Worm (Caenorhabditis elegans) whole organism, young adult: ENCODE data around the gene C02D5.2.

ENCODE experiments used
- C06A6.2 ChIP-seq: fragments of 200-800 bp; sonication (Bioruptor generic); conservative IDR thresholded peaks from 2 replicates; pipeline ENCODE4 v1.3.6; 2022; ENCODE audit warnings: missing genetic modification characterization, missing compliant biosample characterization
- Y56A3A.18 ChIP-seq: fragments of 200-800 bp; sonication (Bioruptor generic); IDR thresholded peaks from 2 replicates; pipeline ENCODE4 v1.3.6; 2022; ENCODE audit warnings: missing genetic modification reagents, missing genetic modification characterization, missing compliant biosample characterization
- gei-17 ChIP-seq: fragments of 200-800 bp; sonication (Bioruptor generic); optimal IDR thresholded peaks from 2 replicates; lab custom pipeline; 2018; ENCODE audit warnings: mild to moderate bottlenecking, missing genetic modification characterization, missing compliant biosample characterization
- him-1 ChIP-seq: sonication (generic microtip); optimal IDR thresholded peaks from 2 replicates; lab custom pipeline; 2016; ENCODE audit warnings: missing genotype, missing genetic modification reagents, missing genetic modification characterization, missing compliant biosample characterization
- let-607 ChIP-seq, 2 experiments: fragments of 200-800 bp in 1 of 2; sonication (Bioruptor generic) in 1 of 2; sonication (generic microtip) in 1 of 2; optimal IDR thresholded peaks; 2 replicates each; lab custom pipeline; 2016 to 2018; ENCODE audit warnings: mild to moderate bottlenecking in 2 of 2, missing compliant biosample characterization in 2 of 2, missing genetic modification characterization in 2 of 2, moderate library complexity in 2 of 2, missing genotype in 1 of 2
- lin-35 ChIP-seq, 3 experiments: fragments of 150-350 bp in 2 of 3; sonication (generic microtip) in 1 of 3; optimal IDR thresholded peaks; 2 replicates each; lab custom pipeline; 2014 to 2018; ENCODE audit warnings: missing biosample characterization in 3 of 3, missing genetic modification characterization in 3 of 3, missing genetic modification reagents in 3 of 3
- lin-40 ChIP-seq: sonication (generic microtip); optimal IDR thresholded peaks from 2 replicates; lab custom pipeline; 2016; ENCODE audit warnings: missing genetic modification characterization, mild to moderate bottlenecking, missing compliant biosample characterization, missing genotype, missing genetic modification reagents
- mcd-1 ChIP-seq: fragments of 200-800 bp; sonication (Bioruptor generic); IDR thresholded peaks from 2 replicates; pipeline ENCODE4 v1.3.6; 2022; ENCODE audit warnings: missing genetic modification reagents, missing genetic modification characterization, missing compliant biosample characterization
- pbrm-1 ChIP-seq: fragments of 200-800 bp; sonication (Bioruptor generic); IDR thresholded peaks from 2 replicates; pipeline ENCODE4 v1.3.6; 2022; ENCODE audit warnings: missing genetic modification reagents, missing genetic modification characterization, missing compliant biosample characterization
- snpc-4 ChIP-seq, 5 experiments: fragments of 150-350 bp in 1 of 5; sonication (generic microtip) in 4 of 5; optimal IDR thresholded peaks; 2 replicates each; lab custom pipeline; 2014 to 2018; ENCODE audit warnings: missing genetic modification characterization in 5 of 5, missing biosample characterization in 3 of 5, antibody characterized with exemption in 2 of 5, mild to moderate bottlenecking in 2 of 5, missing compliant biosample characterization in 2 of 5, missing genotype in 2 of 5, moderate library complexity in 2 of 5, missing genetic modification reagents in 1 of 5
- xnd-1 ChIP-seq: sonication (generic microtip); optimal IDR thresholded peaks from 2 replicates; lab custom pipeline; 2016; ENCODE audit warnings: missing genotype, missing genetic modification reagents, missing genetic modification characterization, missing compliant biosample characterization

DNA sequence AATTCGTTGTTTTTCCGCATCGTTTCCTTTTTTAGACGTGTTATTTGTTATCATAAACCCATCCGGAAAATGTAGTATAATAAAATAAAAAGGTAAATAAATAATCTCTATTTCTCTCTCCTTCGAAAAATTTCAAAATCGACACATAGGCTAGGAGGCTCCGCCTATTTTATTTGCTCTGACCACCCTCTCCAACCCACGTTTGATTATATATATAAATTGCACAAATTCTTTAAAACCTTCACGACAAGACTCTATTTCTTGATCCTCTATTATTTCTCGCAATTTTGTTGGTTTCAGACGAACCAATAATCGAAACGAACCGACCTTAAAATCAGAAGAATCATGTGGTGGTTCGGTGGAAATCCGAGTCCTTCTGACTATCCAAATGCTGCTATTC is 23.7 kb downstream of the C02D5.2 start, which contains the start of gene doxa-1:
- TF ChIP-seq snpc-4 (GFP tag; optimal IDR thresholded peaks at IDR 0.05; lab: Kevin White, UChicago) (no peak), snpc-4 (tag; optimal IDR thresholded peaks at IDR 0.05; lab: Kevin White, UChicago) (no peak), C06A6.2 (no peak), Y56A3A.18 (GFP tag; lab: Robert Waterston, UW) (no peak), let-607 (tag; optimal IDR thresholded peaks at IDR 0.05; lab: Kevin White, UChicago) (no peak), gei-17 (GFP tag; lab: Kevin White, UChicago) (no peak), lin-40 (tag; lab: Kevin White, UChicago) (no peak), mcd-1 (GFP tag; lab: Robert Waterston, UW) (no peak), pbrm-1 (GFP tag; lab: Robert Waterston, UW) (no peak), him-1 (tag; lab: Kevin White, UChicago) (no peak), xnd-1 (no peak), lin-35 (GFP tag; optimal IDR thresholded peaks at IDR 0.05; lab: Kevin White, UChicago) (no peak)
